Worm (Caenorhabditis elegans) whole organism, early embryonic: ENCODE results near the gene sfa-1.

ENCODE experiments used
- B0310.2 ChIP-seq: sonication (generic microtip); optimal IDR thresholded peaks from 2 replicates; lab custom pipeline; 2016; ENCODE audit warnings: mild to moderate bottlenecking, missing genetic modification characterization, missing compliant biosample characterization
- F13C5.2 ChIP-seq: sonication (generic microtip); optimal IDR thresholded peaks from 2 replicates; lab custom pipeline; 2017; ENCODE audit warnings: mild to moderate bottlenecking, missing genetic modification characterization, inconsistent platforms, missing compliant biosample characterization
- aly-1 ChIP-seq: sonication (generic microtip); optimal IDR thresholded peaks from 2 replicates; lab custom pipeline; 2016; ENCODE audit warnings: missing genetic modification characterization, missing compliant biosample characterization
- ama-1 ChIP-seq: fragments of 150-350 bp; optimal IDR thresholded peaks from 2 replicates; lab custom pipeline; 2014
- ceh-13 ChIP-seq: fragments of 200-800 bp; sonication (Bioruptor generic); optimal IDR thresholded peaks from 2 replicates; lab custom pipeline; 2018; ENCODE audit warnings: mild to moderate bottlenecking, missing genetic modification characterization, missing compliant biosample characterization
- ceh-36 ChIP-seq: sonication (generic microtip); optimal IDR thresholded peaks from 2 replicates; lab custom pipeline; 2016; ENCODE audit warnings: missing genetic modification characterization, inconsistent platforms, missing compliant biosample characterization
- ets-7 ChIP-seq: sonication (generic microtip); optimal IDR thresholded peaks from 2 replicates; lab custom pipeline; 2016; ENCODE audit warnings: missing genotype, missing genetic modification characterization, missing compliant biosample characterization
- flt-1 ChIP-seq: fragments of 200-800 bp; sonication (Bioruptor generic); IDR thresholded peaks from 2 replicates; pipeline ENCODE4 v1.3.6; 2022; ENCODE audit warnings: missing genetic modification characterization, missing compliant biosample characterization
- hmbx-1 ChIP-seq: sonication (generic microtip); optimal IDR thresholded peaks from 2 replicates; lab custom pipeline; 2016; ENCODE audit warnings: mild to moderate bottlenecking, missing genetic modification characterization, missing compliant biosample characterization
- hmg-4 ChIP-seq: fragments of 200-800 bp; sonication (Bioruptor generic); optimal IDR thresholded peaks from 2 replicates; lab custom pipeline; 2018; ENCODE audit warnings: mild to moderate bottlenecking, missing genetic modification characterization, missing compliant biosample characterization
- hnd-1 ChIP-seq: sonication (generic microtip); optimal IDR thresholded peaks from 2 replicates; lab custom pipeline; 2016; ENCODE audit warnings: missing genetic modification characterization, missing compliant biosample characterization
- pes-1 ChIP-seq: fragments of 200-800 bp; sonication (Bioruptor generic); IDR thresholded peaks from 2 replicates; pipeline ENCODE4 v1.3.6; 2022; ENCODE audit warnings: missing genetic modification reagents, missing genetic modification characterization, missing compliant biosample characterization
- scrt-1 ChIP-seq: fragments of 200-800 bp; sonication (Bioruptor generic); IDR thresholded peaks from 2 replicates; pipeline ENCODE4 v1.3.6; 2022; ENCODE audit warnings: missing genetic modification characterization, missing compliant biosample characterization
- sea-1 ChIP-seq: fragments of 200-800 bp; sonication (Bioruptor generic); conservative IDR thresholded peaks from 2 replicates; pipeline ENCODE4 v1.3.6; 2022; ENCODE audit warnings: missing genetic modification characterization, missing compliant biosample characterization
- tbx-11 ChIP-seq: fragments of 200-800 bp; sonication (Bioruptor generic); IDR thresholded peaks from 2 replicates; pipeline ENCODE4 v1.3.6; 2022; ENCODE audit warnings: missing genetic modification characterization, missing compliant biosample characterization
- tbx-37 ChIP-seq: fragments of 200-800 bp; sonication (Bioruptor generic); conservative IDR thresholded peaks from 2 replicates; pipeline ENCODE4 v1.3.6; 2022; ENCODE audit warnings: missing genetic modification reagents, missing genetic modification characterization, missing compliant biosample characterization
- tra-4 ChIP-seq: sonication (generic microtip); optimal IDR thresholded peaks from 2 replicates; lab custom pipeline; 2017; ENCODE audit warnings: missing genetic modification characterization, missing compliant biosample characterization

The sfa-1 gene

ce11 chrIV:17125967-17126366, 15.2 kb upstream of the sfa-1 start:
- TF ChIP-seq flt-1 (GFP tag; lab: Robert Waterston, UW) (no peak), tbx-37 (GFP tag; lab: Robert Waterston, UW) (no peak), tra-4 (no peak), pes-1 (GFP tag; lab: Robert Waterston, UW) (no peak), hmg-4 (no peak), F13C5.2 (tag; lab: Kevin White, UChicago) (no peak), B0310.2 (tag; lab: Kevin White, UChicago) (no peak), ama-1 (lab: Kevin White, UChicago) (no peak)

ce11 chrIV:17121058-17121773, 10.4 kb upstream of the sfa-1 start:
- TF ChIP-seq scrt-1 (GFP tag; lab: Robert Waterston, UW), result no peak
- no peak for TF ChIP-seq hnd-1 (tag; lab: Kevin White, UChicago)

- TF ChIP-seq ceh-36 (tag; lab: Kevin White, UChicago) (no peak), scrt-1 (GFP tag; lab: Robert Waterston, UW) (no peak), tbx-37 (GFP tag; lab: Robert Waterston, UW) (no peak)
These were observed 8.4 kb upstream of the sfa-1 start, which contains the start of gene itsn-1 for ce11 chrIV:17118987-17119732. Gene itsn-1 (plus strand): TSS chrIV:17119682.

- TF ChIP-seq ets-7 (tag; lab: Kevin White, UChicago) (no peak), scrt-1 (GFP tag; lab: Robert Waterston, UW) (no peak), tbx-11 (no peak), ama-1 (lab: Kevin White, UChicago) (no peak), sea-1 (no peak), hnd-1 (tag; lab: Kevin White, UChicago) (no peak), hmbx-1 (tag; lab: Kevin White, UChicago) (no peak), ceh-13 (GFP tag; lab: Kevin White, UChicago) (no peak), hmg-4 (no peak), pes-1 (GFP tag; lab: Robert Waterston, UW) (no peak), aly-1 (no peak), ceh-36 (tag; lab: Kevin White, UChicago) (no peak), F13C5.2 (tag; lab: Kevin White, UChicago) (no peak), flt-1 (GFP tag; lab: Robert Waterston, UW) (no peak), B0310.2 (tag; lab: Kevin White, UChicago) (no peak), tbx-37 (GFP tag; lab: Robert Waterston, UW) (no peak), tra-4 (no peak)
These were observed 7.8 kb upstream of the sfa-1 start, which contains the start of gene uaf-2 for ce11 chrIV:17118585-17118984. Gene uaf-2 (minus strand): TSS chrIV:17118767.

- 0 out of 2 replicates have a peak, but pooled peaks have one; percentile 23 for TF ChIP-seq pes-1 (GFP tag; lab: Robert Waterston, UW)
- TF ChIP-seq sea-1, result no peak
These were observed 6.0 kb upstream of the sfa-1 start for ce11 chrIV:17116821-17117220.

ce11 chrIV:17116345-17116744, 5.6 kb upstream of the sfa-1 start, which contains the start of gene cyn-13:
Gene cyn-13 (minus strand): TSS chrIV:17116657.
- TF ChIP-seq ama-1 (lab: Kevin White, UChicago) (peak; percentile 69), B0310.2 (tag; lab: Kevin White, UChicago) (no peak)

ce11 chrIV:17111813-17112212, 1.0 kb upstream of the sfa-1 start, which contains the start of gene Y116A8C.33:
Gene Y116A8C.33 (plus strand): TSS chrIV:17112113.
- no peak for TF ChIP-seq tra-4

- TF ChIP-seq ets-7 (tag; lab: Kevin White, UChicago) (no peak), F13C5.2 (tag; lab: Kevin White, UChicago) (no peak), tra-4 (no peak), tbx-37 (GFP tag; lab: Robert Waterston, UW) (no peak), sea-1 (no peak), scrt-1 (GFP tag; lab: Robert Waterston, UW) (no peak), ceh-36 (tag; lab: Kevin White, UChicago) (no peak), hmg-4 (no peak), B0310.2 (tag; lab: Kevin White, UChicago) (no peak), flt-1 (GFP tag; lab: Robert Waterston, UW) (no peak), ama-1 (lab: Kevin White, UChicago) (no peak), aly-1 (no peak), ceh-13 (GFP tag; lab: Kevin White, UChicago) (no peak), hnd-1 (tag; lab: Kevin White, UChicago) (no peak), tbx-11 (no peak), hmbx-1 (tag; lab: Kevin White, UChicago) (no peak), pes-1 (GFP tag; lab: Robert Waterston, UW) (no peak)
These were observed 1.3 kb downstream of the sfa-1 start for ce11 chrIV:17109436-17109835.
